Fruit fly (Drosophila melanogaster) whole organism: ENCODE data around the gene Cyp4ac1.
A peak's percentile ranks its signal among the peaks of the same experiment; 100 is the strongest.

Source experiments
- Dll ChIP-seq: fragments of >200 bp; optimal IDR thresholded peaks from 2 replicates; lab custom pipeline; 2017
- pan ChIP-seq: fragments of >200 bp; optimal IDR thresholded peaks from 2 replicates; lab custom pipeline; 2017
- usp ChIP-seq: fragments of >200 bp; optimal IDR thresholded peaks from 2 replicates; lab custom pipeline; 2017; ENCODE audit warnings: missing biosample characterization, missing genetic modification characterization, mixed read lengths

DNA sequence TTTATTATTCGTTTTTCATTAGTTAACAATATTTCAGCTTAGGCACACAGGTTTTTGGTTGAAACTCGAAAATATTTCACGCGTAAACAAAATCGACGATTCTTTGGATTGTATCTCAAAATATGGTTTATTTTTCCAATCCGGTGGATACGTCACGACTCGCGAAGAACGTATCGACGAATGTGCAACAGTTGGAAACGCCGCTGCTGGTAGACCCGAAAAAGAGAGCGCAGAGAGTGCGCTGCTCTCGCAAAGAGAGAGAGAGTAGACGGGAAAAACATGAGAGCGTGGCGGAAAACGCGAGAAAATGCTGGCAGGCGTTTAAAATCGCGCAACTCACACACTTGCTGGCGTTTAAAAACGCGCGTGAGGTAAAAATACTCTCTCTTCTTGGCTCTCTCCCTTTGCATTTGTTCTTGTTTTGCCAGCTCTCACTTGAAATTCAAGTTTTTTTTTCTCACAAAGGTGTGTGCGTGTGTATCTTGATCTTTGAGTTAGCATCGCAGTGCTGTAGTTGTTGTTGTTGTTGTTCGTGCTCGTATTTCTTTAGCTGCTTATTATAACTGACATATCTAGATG is 26.5 kb upstream of the Cyp4ac1 start:
- TF ChIP-seq Dll (lab: Kevin White, UChicago) (peak; percentile 99), usp (GFP tag; lab: Kevin White, UChicago) (no peak), pan (lab: Kevin White, UChicago) (no peak)
